Comparison of ENCODE assay signal across 6 fruit fly cellular contexts in genomic region chr2L:9613006-9613690, dm6.
A peak's percentile ranks its signal among the peaks of the same experiment; 100 is the strongest.
TF ChIP-seq lines count a peak whose summit lies in the region.

Gene Trx2, plus strand, starts transcription at chr2L:9613166.

- TF ChIP-seq CTCF in S2 (optimal IDR thresholded peaks at IDR 0.05; lab: Kevin White, UChicago) = peak; percentile 80 to 91
- peak; percentile 93 for TF ChIP-seq CTCF in whole organism, embryonic (GFP tag; optimal IDR thresholded peaks at IDR 0.05; lab: Kevin White, UChicago)

TF ChIP-seq in whole organism, adult, 20 proteins besides CTCF, POLR2A, EP300 and RAD21 (continues in another document):
- TF ChIP-seq ovo (GFP tag; optimal IDR thresholded peaks at IDR 0.05; lab: Kevin White, UChicago) (peak; percentile 48), cic (GFP tag; optimal IDR thresholded peaks at IDR 0.05; lab: Kevin White, UChicago) (peak; percentile 61), CG33017 (tag; optimal IDR thresholded peaks at IDR 0.05; lab: Kevin White, UChicago) (peak; percentile 64), kay (GFP tag; lab: Kevin White, UChicago; ENCODE audit: borderline replicate concordance) (peak; percentile 18), cnc (optimal IDR thresholded peaks at IDR 0.05; lab: Kevin White, UChicago) (no peak), bab1 (GFP tag; optimal IDR thresholded peaks at IDR 0.05; lab: Kevin White, UChicago) (peak; percentile 46), CG11617 (GFP tag; optimal IDR thresholded peaks at IDR 0.05; lab: Kevin White, UChicago) (peak; percentile 13), Clk (GFP tag; optimal IDR thresholded peaks at IDR 0.05; lab: Kevin White, UChicago) (no peak), pad (GFP tag; optimal IDR thresholded peaks at IDR 0.05; lab: Kevin White, UChicago) (no peak), Mnt (GFP tag; optimal IDR thresholded peaks at IDR 0.05; lab: Kevin White, UChicago) (peak; percentile 77), CG7045 (GFP tag; optimal IDR thresholded peaks at IDR 0.05; lab: Kevin White, UChicago) (no peak), Hr96 (GFP tag; optimal IDR thresholded peaks at IDR 0.05; lab: Kevin White, UChicago) (peak; percentile 65), toe (GFP tag; optimal IDR thresholded peaks at IDR 0.05; lab: Kevin White, UChicago) (peak; percentile 30), tj (GFP tag; optimal IDR thresholded peaks at IDR 0.05; lab: Kevin White, UChicago) (peak; percentile 27), CG12768 (GFP tag; optimal IDR thresholded peaks at IDR 0.05; lab: Kevin White, UChicago) (peak; percentile 55), Crg-1 (GFP tag; optimal IDR thresholded peaks at IDR 0.05; lab: Kevin White, UChicago) (peak; percentile 20), CG5204 (GFP tag; optimal IDR thresholded peaks at IDR 0.05; lab: Kevin White, UChicago) (no peak), CG1620 (GFP tag; optimal IDR thresholded peaks at IDR 0.05; lab: Kevin White, UChicago) (peak; percentile 58)

TF ChIP-seq in whole organism, embryonic, 481 proteins besides CTCF, POLR2A, EP300 and RAD21 (continues in another document):
- TF ChIP-seq CG12659 (GFP tag; optimal IDR thresholded peaks at IDR 0.05; lab: Kevin White, UChicago) = peak; percentile 51
- no peak for TF ChIP-seq MTF-1 (GFP tag; optimal IDR thresholded peaks at IDR 0.05; lab: Kevin White, UChicago; ENCODE audit: borderline replicate concordance)
- TF ChIP-seq tna (GFP tag; IDR thresholded peaks at IDR 0.05; lab: Robert Waterston, UW; ENCODE audit: partially characterized antibody) = peak; percentile 49; the same call in 1 of the 2 replicates
- TF ChIP-seq Hmr (GFP tag; optimal IDR thresholded peaks at IDR 0.05; lab: Kevin White, UChicago) = peak; percentile 56
- 0 out of 2 replicates have a peak, but pooled peaks have one; percentile 6 for TF ChIP-seq CG6689 (GFP tag; IDR thresholded peaks at IDR 0.05; lab: Robert Waterston, UW)
- TF ChIP-seq CG10959 (GFP tag; IDR thresholded peaks at IDR 0.05; lab: Robert Waterston, UW) = no peak
- TF ChIP-seq mam (GFP tag; optimal IDR thresholded peaks at IDR 0.05; lab: Kevin White, UChicago) = no peak
- TF ChIP-seq wdn (GFP tag; IDR thresholded peaks at IDR 0.05; lab: Robert Waterston, UW) = no peak
- no peak for TF ChIP-seq CG9817 (tag; optimal IDR thresholded peaks at IDR 0.05; lab: Kevin White, UChicago)
- TF ChIP-seq sens (GFP tag; lab: Kevin White, UChicago) = peak; percentile 49
- no peak for TF ChIP-seq al (GFP tag; IDR thresholded peaks at IDR 0.05; lab: Robert Waterston, UW)
- peak; percentile 23 for TF ChIP-seq lilli (GFP tag; optimal IDR thresholded peaks at IDR 0.05; lab: Kevin White, UChicago)
- no peak for TF ChIP-seq gsb (GFP tag; IDR thresholded peaks at IDR 0.05; lab: Robert Waterston, UW)
- peak; percentile 33; the same call in 1 of the 2 replicates for TF ChIP-seq CG32532 (GFP tag; IDR thresholded peaks at IDR 0.05; lab: Robert Waterston, UW)
- peak; percentile 59 for TF ChIP-seq Vsx1 (GFP tag; optimal IDR thresholded peaks at IDR 0.05; lab: Kevin White, UChicago)
- TF ChIP-seq Bdp1 (GFP tag; optimal IDR thresholded peaks at IDR 0.05; lab: Kevin White, UChicago) = no peak
- no peak for TF ChIP-seq CG1024 (GFP tag; IDR thresholded peaks at IDR 0.05; lab: Robert Waterston, UW)
- TF ChIP-seq onecut (GFP tag; IDR thresholded peaks at IDR 0.05; lab: Robert Waterston, UW) = peak; percentile 68

TF ChIP-seq in whole organism, prepupa, 60 proteins besides CTCF, POLR2A, EP300 and RAD21 (continues in another document):
- peak; percentile 13 for TF ChIP-seq CG10669 (GFP tag; optimal IDR thresholded peaks at IDR 0.05; lab: Kevin White, UChicago)
- peak; percentile 73 for TF ChIP-seq CG16779 (tag; optimal IDR thresholded peaks at IDR 0.05; lab: Kevin White, UChicago)
- peak; percentile 27 for TF ChIP-seq esn (GFP tag; optimal IDR thresholded peaks at IDR 0.05; lab: Kevin White, UChicago)
- peak; percentile 84 for TF ChIP-seq vri (GFP tag; optimal IDR thresholded peaks at IDR 0.05; lab: Kevin White, UChicago)
- TF ChIP-seq CG7368 (GFP tag; optimal IDR thresholded peaks at IDR 0.05; lab: Kevin White, UChicago) = peak; percentile 26
- TF ChIP-seq CG6276 (GFP tag; optimal IDR thresholded peaks at IDR 0.05; lab: Kevin White, UChicago) = peak; percentile 25
- peak; percentile 82 for TF ChIP-seq svp (GFP tag; lab: Kevin White, UChicago)
- peak; percentile 56 for TF ChIP-seq Lpt (GFP tag; optimal IDR thresholded peaks at IDR 0.05; lab: Kevin White, UChicago)
- no peak for TF ChIP-seq Ets96B (tag; optimal IDR thresholded peaks at IDR 0.05; lab: Kevin White, UChicago)
- peak; percentile 55 for TF ChIP-seq net (GFP tag; optimal IDR thresholded peaks at IDR 0.05; lab: Kevin White, UChicago)
- peak; percentile 50; the same call in 2 of the 3 replicates for TF ChIP-seq eg (GFP tag; IDR thresholded peaks at IDR 0.05; lab: Robert Waterston, UW)
- TF ChIP-seq CG1621 (tag; optimal IDR thresholded peaks at IDR 0.05; lab: Kevin White, UChicago) = peak; percentile 54
- TF ChIP-seq CG4318 (GFP tag; optimal IDR thresholded peaks at IDR 0.05; lab: Kevin White, UChicago) = no peak
- no peak for TF ChIP-seq CG6792 (GFP tag; optimal IDR thresholded peaks at IDR 0.05; lab: Kevin White, UChicago)
- peak; percentile 15 for TF ChIP-seq dsx (GFP tag; optimal IDR thresholded peaks at IDR 0.05; lab: Kevin White, UChicago; ENCODE audit: poor library complexity, severe bottlenecking)
- peak in 1 of 2 experiments; percentile 5 for TF ChIP-seq salr (GFP tag; optimal IDR thresholded peaks at IDR 0.05; lab: Kevin White, UChicago)
- no peak for TF ChIP-seq Gug (GFP tag; IDR thresholded peaks at IDR 0.05; lab: Robert Waterston, UW)
- TF ChIP-seq fkh (GFP tag; optimal IDR thresholded peaks at IDR 0.05; lab: Kevin White, UChicago) = no peak
- no peak for TF ChIP-seq fd59A (GFP tag; optimal IDR thresholded peaks at IDR 0.05; lab: Kevin White, UChicago)

TF ChIP-seq in whole organism, pupa, 21 proteins besides CTCF, POLR2A, EP300 and RAD21:
- no peak for TF ChIP-seq CG8301 (tag; optimal IDR thresholded peaks at IDR 0.05; lab: Kevin White, UChicago)
- TF ChIP-seq CG17806 (tag; optimal IDR thresholded peaks at IDR 0.05; lab: Kevin White, UChicago) = no peak
- no peak for TF ChIP-seq CG10348 (GFP tag; IDR thresholded peaks at IDR 0.05; lab: Robert Waterston, UW)
- peak; percentile 57 for TF ChIP-seq CG4496 (GFP tag; IDR thresholded peaks at IDR 0.05; lab: Robert Waterston, UW)
- TF ChIP-seq EcR (GFP tag; optimal IDR thresholded peaks at IDR 0.05; lab: Kevin White, UChicago) = no peak
- no peak for TF ChIP-seq D1 (tag; optimal IDR thresholded peaks at IDR 0.05; lab: Kevin White, UChicago)
- no peak for TF ChIP-seq rn (GFP tag; IDR thresholded peaks at IDR 0.05; lab: Robert Waterston, UW)
- TF ChIP-seq Pif1B (GFP tag; optimal IDR thresholded peaks at IDR 0.05; lab: Kevin White, UChicago) = peak; percentile 23
- no peak for TF ChIP-seq CG9948 (tag; optimal IDR thresholded peaks at IDR 0.05; lab: Kevin White, UChicago)
- TF ChIP-seq CG32121 (GFP tag; IDR thresholded peaks at IDR 0.05; lab: Robert Waterston, UW) = no peak
- TF ChIP-seq CG15710 (tag; optimal IDR thresholded peaks at IDR 0.05; lab: Kevin White, UChicago) = no peak
- TF ChIP-seq Snoo (tag; optimal IDR thresholded peaks at IDR 0.05; lab: Kevin White, UChicago) = peak; percentile 16
- peak; percentile 55; the same call in 1 of the 2 replicates for TF ChIP-seq CG12605 (GFP tag; IDR thresholded peaks at IDR 0.05; lab: Robert Waterston, UW)
- no peak for TF ChIP-seq CG8159 (tag; optimal IDR thresholded peaks at IDR 0.05; lab: Kevin White, UChicago)
- peak; percentile 40 for TF ChIP-seq CG13204 (GFP tag; optimal IDR thresholded peaks at IDR 0.05; lab: Kevin White, UChicago)
- TF ChIP-seq gl (tag; optimal IDR thresholded peaks at IDR 0.05; lab: Kevin White, UChicago) = no peak
- no peak for TF ChIP-seq CG14655 (GFP tag; optimal IDR thresholded peaks at IDR 0.05; lab: Kevin White, UChicago)
- no peak for TF ChIP-seq fd96Ca (GFP tag; IDR thresholded peaks at IDR 0.05; lab: Robert Waterston, UW)
- peak; percentile 46; the same call in 1 of the 2 replicates for TF ChIP-seq Ets98B (GFP tag; IDR thresholded peaks at IDR 0.05; lab: Robert Waterston, UW)
- TF ChIP-seq CG34367 (tag; optimal IDR thresholded peaks at IDR 0.05; lab: Kevin White, UChicago) = no peak
- TF ChIP-seq Pif1A (GFP tag; optimal IDR thresholded peaks at IDR 0.05; lab: Kevin White, UChicago) = peak; percentile 21
TF ChIP-seq in whole organism, pupa: peak in this region for 7.

TF ChIP-seq in whole organism, wandering third instar larva, 38 proteins besides CTCF, POLR2A, EP300 and RAD21 (continues in another document):
- no peak for TF ChIP-seq Hr78 (GFP tag; optimal IDR thresholded peaks at IDR 0.05; lab: Kevin White, UChicago)
- TF ChIP-seq Abd-B (GFP tag; optimal IDR thresholded peaks at IDR 0.05; lab: Kevin White, UChicago) = no peak
- TF ChIP-seq jim (GFP tag; optimal IDR thresholded peaks at IDR 0.05; lab: Kevin White, UChicago) = no peak
- TF ChIP-seq usp (GFP tag; optimal IDR thresholded peaks at IDR 0.05; lab: Kevin White, UChicago) = no peak
- TF ChIP-seq tai (GFP tag; optimal IDR thresholded peaks at IDR 0.05; lab: Kevin White, UChicago) = no peak
- no peak for TF ChIP-seq sage (GFP tag; optimal IDR thresholded peaks at IDR 0.05; lab: Kevin White, UChicago)
- TF ChIP-seq ey (GFP tag; optimal IDR thresholded peaks at IDR 0.05; lab: Kevin White, UChicago) = no peak
- no peak for TF ChIP-seq Mio (GFP tag; optimal IDR thresholded peaks at IDR 0.05; lab: Kevin White, UChicago)
- peak in 1 of 2 experiments; percentile 41 for TF ChIP-seq foxo (GFP tag; optimal IDR thresholded peaks at IDR 0.05; lab: Kevin White, UChicago)
- TF ChIP-seq Dfd (GFP tag; optimal IDR thresholded peaks at IDR 0.05; lab: Kevin White, UChicago) = no peak
- no peak for TF ChIP-seq pan (optimal IDR thresholded peaks at IDR 0.05; lab: Kevin White, UChicago)
- peak; percentile 64 for TF ChIP-seq Hr83 (GFP tag; optimal IDR thresholded peaks at IDR 0.05; lab: Kevin White, UChicago; ENCODE audit: poor library complexity, severe bottlenecking)
- TF ChIP-seq CG9705 (GFP tag; optimal IDR thresholded peaks at IDR 0.05; lab: Kevin White, UChicago) = no peak
- TF ChIP-seq Dif (GFP tag; optimal IDR thresholded peaks at IDR 0.05; lab: Kevin White, UChicago; ENCODE audit: partially characterized antibody) = peak; percentile 81
- TF ChIP-seq Jra (GFP tag; optimal IDR thresholded peaks at IDR 0.05; lab: Kevin White, UChicago) = peak; percentile 66
- peak; percentile 47 for TF ChIP-seq h (GFP tag; optimal IDR thresholded peaks at IDR 0.05; lab: Kevin White, UChicago)
- TF ChIP-seq fru (GFP tag; optimal IDR thresholded peaks at IDR 0.05; lab: Kevin White, UChicago) = peak; percentile 35
- TF ChIP-seq Vsx2 (GFP tag; optimal IDR thresholded peaks at IDR 0.05; lab: Kevin White, UChicago; ENCODE audit: partially characterized antibody) = peak; percentile 84
- no peak for TF ChIP-seq CG32264 (GFP tag; optimal IDR thresholded peaks at IDR 0.05; lab: Kevin White, UChicago)
- TF ChIP-seq lola (GFP tag; optimal IDR thresholded peaks at IDR 0.05; lab: Kevin White, UChicago) = no peak
- TF ChIP-seq OdsH (GFP tag; optimal IDR thresholded peaks at IDR 0.05; lab: Kevin White, UChicago) = peak; percentile 42
- no peak for TF ChIP-seq HLH106 (tag; optimal IDR thresholded peaks at IDR 0.05; lab: Kevin White, UChicago)
- TF ChIP-seq br (GFP tag; optimal IDR thresholded peaks at IDR 0.05; lab: Kevin White, UChicago) = peak; percentile 2
- TF ChIP-seq Myc (optimal IDR thresholded peaks at IDR 0.05; lab: Kevin White, UChicago) = peak; percentile 85
